Fruit fly (Drosophila melanogaster): ENCODE measurements around the gene CG32712.
A peak's percentile ranks its signal among the peaks of the same experiment; 100 is the strongest.

Gene CG32712

DNA sequence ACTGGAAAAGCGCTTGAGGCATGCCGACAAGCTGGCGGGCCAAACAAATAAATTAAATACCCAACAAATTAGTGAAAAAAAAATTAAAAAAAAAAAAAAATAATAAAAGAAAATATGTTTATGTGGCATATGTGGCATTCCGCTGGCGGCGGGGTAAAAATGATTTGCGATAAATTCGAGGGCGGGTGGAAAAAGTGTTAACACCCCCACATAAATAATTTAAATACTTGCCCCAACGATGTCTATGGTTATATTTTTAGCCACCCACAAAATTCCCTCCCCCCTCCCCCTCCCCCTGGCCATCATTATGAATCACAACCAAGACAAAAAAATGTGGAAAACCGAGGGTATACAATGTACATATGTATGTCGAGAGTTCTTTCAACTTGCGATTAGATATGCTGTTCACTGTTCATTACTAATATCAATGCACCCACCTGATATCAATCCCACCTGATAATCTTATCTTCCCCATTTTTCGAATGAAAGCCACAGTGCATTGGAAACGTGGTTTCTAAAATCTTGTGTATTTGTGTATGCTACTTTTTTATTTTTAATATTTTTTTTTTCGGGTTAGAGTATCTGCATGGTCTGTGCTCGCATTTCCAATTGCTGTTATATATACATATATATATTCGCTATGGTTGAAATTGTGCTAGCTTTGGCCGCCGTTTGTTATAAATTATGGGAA lies 16.8 kb upstream of the CG32712 start:
- TF ChIP-seq rgr (GFP tag; optimal IDR thresholded peaks at IDR 0.05), result no peak
- no peak for TF ChIP-seq sage (GFP tag; optimal IDR thresholded peaks at IDR 0.05)
- TF ChIP-seq pan (optimal IDR thresholded peaks at IDR 0.05), result no peak
- no peak for TF ChIP-seq Myc (optimal IDR thresholded peaks at IDR 0.05)
- no peak for TF ChIP-seq Jra (GFP tag; optimal IDR thresholded peaks at IDR 0.05)
- no peak for TF ChIP-seq fru (GFP tag; optimal IDR thresholded peaks at IDR 0.05)
- TF ChIP-seq CG9705 (GFP tag; optimal IDR thresholded peaks at IDR 0.05), result no peak
- no peak for TF ChIP-seq Abd-B (GFP tag; optimal IDR thresholded peaks at IDR 0.05)
- no peak for TF ChIP-seq foxo (GFP tag; optimal IDR thresholded peaks at IDR 0.05)
- TF ChIP-seq Dif (GFP tag; optimal IDR thresholded peaks at IDR 0.05; ENCODE audit: partially characterized antibody), result no peak
- no peak for TF ChIP-seq CG32264 (GFP tag; optimal IDR thresholded peaks at IDR 0.05)
- TF ChIP-seq h (GFP tag; optimal IDR thresholded peaks at IDR 0.05), result no peak
- TF ChIP-seq N (GFP tag; optimal IDR thresholded peaks at IDR 0.05), result no peak
- no peak for TF ChIP-seq brk (GFP tag; optimal IDR thresholded peaks at IDR 0.05)

DNA sequence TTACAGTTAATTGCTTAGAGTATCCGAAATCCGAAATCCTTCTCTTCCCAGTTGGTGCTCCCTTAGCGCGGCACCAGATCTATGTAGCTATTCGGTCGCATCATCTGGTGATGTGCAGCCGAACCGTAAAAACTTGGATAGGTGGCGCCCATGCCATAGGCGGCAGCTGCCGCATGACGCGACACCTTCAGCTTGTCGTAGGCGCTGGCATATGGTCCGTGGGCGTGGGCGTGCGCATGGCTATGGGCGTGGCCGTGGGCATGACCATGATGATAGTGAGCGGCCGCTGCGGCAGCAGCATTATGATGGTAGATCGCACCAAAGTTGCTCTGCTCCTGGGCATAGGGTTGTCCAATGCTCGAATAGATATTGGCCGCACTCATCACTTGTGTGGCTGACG lies 14.6 kb upstream of the CG32712 start:
- TF ChIP-seq pan (optimal IDR thresholded peaks at IDR 0.05) (no peak), brk (GFP tag; optimal IDR thresholded peaks at IDR 0.05) (no peak), Jra (GFP tag; optimal IDR thresholded peaks at IDR 0.05) (no peak), Myc (optimal IDR thresholded peaks at IDR 0.05) (no peak), tai (GFP tag; optimal IDR thresholded peaks at IDR 0.05) (no peak)

DNA sequence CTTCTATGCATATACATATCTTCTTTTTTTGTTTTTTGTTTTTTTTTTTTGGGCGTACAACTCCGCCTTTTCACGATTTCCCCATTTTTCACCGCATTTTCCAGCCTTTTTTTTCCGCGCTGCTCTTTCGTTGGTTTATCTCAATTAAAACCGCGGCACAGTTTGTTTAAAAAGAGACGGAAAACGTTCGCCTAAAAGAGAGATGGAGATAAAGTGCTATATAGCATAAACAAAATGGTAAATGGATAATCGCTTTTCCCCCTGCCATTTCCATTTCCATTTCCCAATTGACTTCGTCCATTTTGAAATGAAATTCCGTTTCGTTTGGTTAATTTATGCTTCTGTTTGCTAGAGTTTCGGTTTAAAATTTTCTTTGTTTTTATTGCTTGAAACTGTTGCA lies 13.6 kb upstream of the CG32712 start:
- no peak for TF ChIP-seq dsf (GFP tag; optimal IDR thresholded peaks at IDR 0.05; ENCODE audit: borderline replicate concordance)
- TF ChIP-seq tai (GFP tag; optimal IDR thresholded peaks at IDR 0.05), result no peak
- TF ChIP-seq usp (GFP tag; optimal IDR thresholded peaks at IDR 0.05), result no peak
- TF ChIP-seq Dif (GFP tag; optimal IDR thresholded peaks at IDR 0.05; ENCODE audit: partially characterized antibody), result no peak
- no peak for TF ChIP-seq Rel (GFP tag; optimal IDR thresholded peaks at IDR 0.05)
- TF ChIP-seq Rel (tag; optimal IDR thresholded peaks at IDR 0.05), result no peak
- no peak for TF ChIP-seq Myc (optimal IDR thresholded peaks at IDR 0.05)
- TF ChIP-seq dmrt93B (GFP tag; optimal IDR thresholded peaks at IDR 0.05), result no peak
- TF ChIP-seq jim (GFP tag; optimal IDR thresholded peaks at IDR 0.05), result no peak
- no peak for TF ChIP-seq Hr83 (GFP tag; optimal IDR thresholded peaks at IDR 0.05; ENCODE audit: poor library complexity, severe bottlenecking)
- TF ChIP-seq Hnf4 (GFP tag; optimal IDR thresholded peaks at IDR 0.05), result no peak
- TF ChIP-seq sage (GFP tag; optimal IDR thresholded peaks at IDR 0.05), result no peak
- no peak for TF ChIP-seq N (GFP tag; optimal IDR thresholded peaks at IDR 0.05)
- TF ChIP-seq rgr (GFP tag; optimal IDR thresholded peaks at IDR 0.05), result no peak
- no peak for TF ChIP-seq Sp1 (GFP tag; optimal IDR thresholded peaks at IDR 0.05)
- TF ChIP-seq foxo (GFP tag; optimal IDR thresholded peaks at IDR 0.05), result no peak
- TF ChIP-seq h (GFP tag; optimal IDR thresholded peaks at IDR 0.05), result no peak
- no peak for TF ChIP-seq Dfd (GFP tag; optimal IDR thresholded peaks at IDR 0.05)
- TF ChIP-seq Mio (GFP tag; optimal IDR thresholded peaks at IDR 0.05), result no peak
- no peak for TF ChIP-seq fru (GFP tag; optimal IDR thresholded peaks at IDR 0.05)

DNA sequence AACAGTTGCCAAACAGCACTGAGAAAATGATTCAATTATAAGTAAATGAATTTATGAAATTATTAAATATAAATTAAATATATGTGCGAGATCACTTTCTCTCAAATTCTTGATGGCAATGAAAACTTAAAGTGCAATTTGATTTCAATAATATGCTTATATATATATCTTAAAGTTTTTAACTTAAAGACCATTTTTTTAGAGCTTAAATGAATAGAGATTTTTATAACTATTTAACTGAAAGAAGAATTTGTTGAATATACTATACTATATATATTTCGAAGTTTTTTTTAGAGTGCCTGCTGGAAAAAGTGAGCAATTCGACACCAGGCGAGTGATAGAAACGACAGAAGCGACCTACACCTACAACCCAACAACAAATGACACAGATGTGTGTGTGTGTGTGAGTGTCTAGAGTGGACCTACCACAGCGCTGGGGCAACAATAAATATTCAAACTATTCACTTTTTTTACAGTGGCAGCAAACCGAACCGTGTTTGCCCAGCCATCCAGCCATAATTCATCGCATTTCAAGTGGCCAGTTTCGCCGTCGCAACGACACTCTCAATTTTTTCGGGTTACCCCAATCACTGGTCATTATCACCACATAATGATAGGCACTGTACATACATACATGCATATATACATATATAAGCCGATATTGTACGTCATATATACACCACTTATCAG lies 11.4 kb upstream of the CG32712 start:
- no peak for TF ChIP-seq tai (GFP tag; optimal IDR thresholded peaks at IDR 0.05)
- no peak for TF ChIP-seq woc (GFP tag; optimal IDR thresholded peaks at IDR 0.05)
- no peak for TF ChIP-seq pan (optimal IDR thresholded peaks at IDR 0.05)
- TF ChIP-seq usp (GFP tag; optimal IDR thresholded peaks at IDR 0.05), result no peak
- TF ChIP-seq dsf (GFP tag; optimal IDR thresholded peaks at IDR 0.05; ENCODE audit: borderline replicate concordance), result no peak
- TF ChIP-seq psq (GFP tag; optimal IDR thresholded peaks at IDR 0.05), result no peak
- TF ChIP-seq Dfd (GFP tag; optimal IDR thresholded peaks at IDR 0.05), result no peak
- no peak for TF ChIP-seq GATAd (GFP tag; optimal IDR thresholded peaks at IDR 0.05)
- no peak for TF ChIP-seq Abd-B (GFP tag; optimal IDR thresholded peaks at IDR 0.05)
- TF ChIP-seq Sp1 (GFP tag; optimal IDR thresholded peaks at IDR 0.05), result peak; percentile 9
- TF ChIP-seq CG32264 (GFP tag; optimal IDR thresholded peaks at IDR 0.05), result no peak
- no peak for TF ChIP-seq CrebA (GFP tag; optimal IDR thresholded peaks at IDR 0.05; ENCODE audit: borderline replicate concordance)
- peak; percentile 5 for TF ChIP-seq HLH106 (tag; optimal IDR thresholded peaks at IDR 0.05)

DNA sequence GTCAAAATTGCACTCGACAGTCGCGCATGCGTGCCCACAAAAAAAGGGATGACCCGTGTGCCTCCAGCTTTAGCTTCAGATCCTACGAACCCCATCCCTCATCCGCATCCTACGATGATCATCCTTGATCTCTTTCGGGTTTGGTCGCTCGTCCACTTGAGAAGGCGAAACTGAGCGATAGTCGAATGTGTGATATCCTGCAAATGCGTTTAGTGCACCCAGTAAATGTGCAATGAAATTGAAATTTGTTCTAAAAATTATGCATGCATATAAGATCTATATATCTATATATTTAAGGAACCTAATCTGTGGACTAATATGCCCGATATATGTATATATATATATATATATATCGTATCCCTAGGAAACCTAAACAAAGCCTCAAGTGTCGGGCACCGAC lies 10.7 kb upstream of the CG32712 start:
- TF ChIP-seq foxo (GFP tag; optimal IDR thresholded peaks at IDR 0.05) (no peak), CG32264 (GFP tag; optimal IDR thresholded peaks at IDR 0.05) (no peak), lola (GFP tag; optimal IDR thresholded peaks at IDR 0.05) (no peak), Sp1 (GFP tag; optimal IDR thresholded peaks at IDR 0.05) (no peak), HLH106 (tag; optimal IDR thresholded peaks at IDR 0.05) (no peak), Myc (optimal IDR thresholded peaks at IDR 0.05) (no peak), h (GFP tag; optimal IDR thresholded peaks at IDR 0.05) (no peak), Jra (GFP tag; optimal IDR thresholded peaks at IDR 0.05) (no peak), woc (GFP tag; optimal IDR thresholded peaks at IDR 0.05) (no peak), dmrt93B (GFP tag; optimal IDR thresholded peaks at IDR 0.05) (no peak), brk (GFP tag; optimal IDR thresholded peaks at IDR 0.05) (no peak), Dfd (GFP tag; optimal IDR thresholded peaks at IDR 0.05) (no peak), N (GFP tag; optimal IDR thresholded peaks at IDR 0.05) (no peak), dl (GFP tag; optimal IDR thresholded peaks at IDR 0.05; ENCODE audit: insufficient read depth in 1 of 2, partially characterized antibody in 2 of 2) (no peak), psq (GFP tag; optimal IDR thresholded peaks at IDR 0.05) (no peak), CrebA (GFP tag; optimal IDR thresholded peaks at IDR 0.05; ENCODE audit: borderline replicate concordance) (no peak)

All from whole organism, wandering third instar larva.